Worm (Caenorhabditis elegans) whole organism, mixed stage, embryonic: ENCODE measurements around the gene dct-6.
A peak's percentile ranks its signal among the peaks of the same experiment; 100 is the strongest.

Experiments used
- M03D4.4 ChIP-seq: sonication (generic microtip); optimal IDR thresholded peaks from 2 replicates; lab custom pipeline; 2017; ENCODE audit warnings: mild to moderate bottlenecking, missing genetic modification characterization, missing compliant biosample characterization
- bed-3 ChIP-seq: fragments of 200-800 bp; sonication (Bioruptor generic); optimal IDR thresholded peaks from 3 replicates; lab custom pipeline; 2018; ENCODE audit warnings: mild to moderate bottlenecking, missing genetic modification characterization, moderate library complexity, missing compliant biosample characterization
- blmp-1 ChIP-seq: fragments of 150-350 bp; optimal IDR thresholded peaks from 2 replicates; lab custom pipeline; 2014; ENCODE audit warnings: missing biosample characterization, missing genetic modification characterization
- ceh-39 ChIP-seq: fragments of 150-350 bp; optimal IDR thresholded peaks from 2 replicates; lab custom pipeline; 2014; ENCODE audit warnings: missing biosample characterization, missing genetic modification characterization
- ceh-43 ChIP-seq: fragments of 200-800 bp; sonication (Bioruptor generic); optimal IDR thresholded peaks from 2 replicates; lab custom pipeline; 2018; ENCODE audit warnings: mild to moderate bottlenecking, missing genetic modification characterization, moderate library complexity, missing compliant biosample characterization
- ceh-83 ChIP-seq: fragments of 200-800 bp; sonication (Bioruptor generic); optimal IDR thresholded peaks from 2 replicates; lab custom pipeline; 2018; ENCODE audit warnings: mild to moderate bottlenecking, missing genetic modification characterization, missing compliant biosample characterization
- ces-1 ChIP-seq: fragments of 150-350 bp; optimal IDR thresholded peaks from 2 replicates; lab custom pipeline; 2014; ENCODE audit warnings: missing biosample characterization, missing genetic modification reagents, missing genetic modification characterization
- cnd-1 ChIP-seq: fragments of 200-800 bp; sonication (Bioruptor generic); optimal IDR thresholded peaks from 2 replicates; lab custom pipeline; 2018; ENCODE audit warnings: mild to moderate bottlenecking, missing genetic modification characterization, missing compliant biosample characterization
- elt-3 ChIP-seq: fragments of 150-350 bp; optimal IDR thresholded peaks from 2 replicates; lab custom pipeline; 2014; ENCODE audit warnings: missing biosample characterization, missing genetic modification characterization
- ham-2 ChIP-seq: fragments of 200-800 bp; sonication (Bioruptor generic); optimal IDR thresholded peaks from 2 replicates; lab custom pipeline; 2018; ENCODE audit warnings: mild to moderate bottlenecking, missing genetic modification characterization, missing compliant biosample characterization
- hlh-1 ChIP-seq: fragments of 150-350 bp; optimal IDR thresholded peaks from 2 replicates; lab custom pipeline; 2014; ENCODE audit warnings: missing biosample characterization, missing genetic modification reagents, missing genetic modification characterization
- lin-13 ChIP-seq: fragments of 150-350 bp; optimal IDR thresholded peaks from 2 replicates; lab custom pipeline; 2014; ENCODE audit warnings: missing biosample characterization, missing genetic modification characterization
- lin-32 ChIP-seq: fragments of 200-800 bp; sonication (Bioruptor generic); optimal IDR thresholded peaks from 2 replicates; lab custom pipeline; 2018; ENCODE audit warnings: mild to moderate bottlenecking, missing genetic modification characterization, missing compliant biosample characterization
- lsy-2 ChIP-seq: fragments of 150-350 bp; optimal IDR thresholded peaks from 2 replicates; lab custom pipeline; 2014; ENCODE audit warnings: missing biosample characterization, missing genetic modification characterization
- mab-5 ChIP-seq: fragments of 150-350 bp; optimal IDR thresholded peaks from 2 replicates; lab custom pipeline; 2014; ENCODE audit warnings: missing biosample characterization, missing genetic modification characterization
- mep-1 ChIP-seq: fragments of 150-350 bp; optimal IDR thresholded peaks from 2 replicates; lab custom pipeline; 2017; ENCODE audit warnings: missing biosample characterization, missing genetic modification reagents, missing genetic modification characterization, inconsistent platforms
- mls-2 ChIP-seq: sonication (generic microtip); optimal IDR thresholded peaks from 2 replicates; lab custom pipeline; 2016; ENCODE audit warnings: mild to moderate bottlenecking, missing genetic modification characterization, moderate library complexity, missing compliant biosample characterization
- nhr-2 ChIP-seq: fragments of 150-350 bp; optimal IDR thresholded peaks from 2 replicates; lab custom pipeline; 2014; ENCODE audit warnings: missing biosample characterization, missing genetic modification characterization
- nhr-237 ChIP-seq: fragments of 150-350 bp; optimal IDR thresholded peaks from 2 replicates; lab custom pipeline; 2014; ENCODE audit warnings: missing biosample characterization, missing genetic modification characterization
- nhr-76 ChIP-seq: sonication (generic microtip); optimal IDR thresholded peaks from 2 replicates; lab custom pipeline; 2017; ENCODE audit warnings: missing biosample characterization, missing genetic modification characterization
- pha-4 ChIP-seq: fragments of 150-350 bp; optimal IDR thresholded peaks from 2 replicates; lab custom pipeline; 2018; ENCODE audit warnings: missing biosample characterization, missing genetic modification reagents, missing genetic modification characterization
- sem-2 ChIP-seq: fragments of 200-800 bp; sonication (Bioruptor generic); optimal IDR thresholded peaks from 2 replicates; lab custom pipeline; 2018; ENCODE audit warnings: mild to moderate bottlenecking, missing genetic modification characterization, missing compliant biosample characterization
- snpc-4 ChIP-seq: fragments of 150-350 bp; optimal IDR thresholded peaks from 2 replicates; lab custom pipeline; 2014; ENCODE audit warnings: missing biosample characterization, missing genetic modification characterization
- sptf-1 ChIP-seq: sonication (generic microtip); optimal IDR thresholded peaks from 2 replicates; lab custom pipeline; 2017; ENCODE audit warnings: mild to moderate bottlenecking, missing genetic modification characterization, moderate library complexity, missing compliant biosample characterization
- tbx-8 ChIP-seq: fragments of 200-800 bp; sonication (Bioruptor generic); optimal IDR thresholded peaks from 2 replicates; lab custom pipeline; 2018; ENCODE audit warnings: mild to moderate bottlenecking, missing genetic modification characterization, moderate library complexity, missing compliant biosample characterization
- unc-120 ChIP-seq: sonication (generic microtip); optimal IDR thresholded peaks from 2 replicates; lab custom pipeline; 2017; ENCODE audit warnings: missing genetic modification characterization, missing compliant biosample characterization; ENCODE audit not compliant: poor library complexity, severe bottlenecking
- unc-62 ChIP-seq: fragments of 150-350 bp; optimal IDR thresholded peaks from 2 replicates; lab custom pipeline; 2014; ENCODE audit warnings: missing biosample characterization, missing genetic modification reagents, missing genetic modification characterization
- zip-8 ChIP-seq: fragments of 150-350 bp; optimal IDR thresholded peaks from 2 replicates; lab custom pipeline; 2014; ENCODE audit warnings: missing biosample characterization, missing genetic modification characterization
- ztf-11 ChIP-seq: fragments of 150-350 bp; optimal IDR thresholded peaks from 2 replicates; lab custom pipeline; 2014; ENCODE audit warnings: missing biosample characterization, missing genetic modification characterization

Gene dct-6

ce11 chrIII:5958172-5958886 lies 7.9 kb upstream of the dct-6 start, which contains the start of the genes nono-1 and nop-1:
TSS of gene nono-1 (minus strand) at chrIII:5958246.
TSS of gene nop-1 (plus strand) at chrIII:5958722.
- TF ChIP-seq blmp-1 (no peak), elt-3 (tag; lab: Kevin White, UChicago) (no peak), ces-1 (GFP tag; lab: Kevin White, UChicago) (peak; percentile 9), mep-1 (peak; percentile 10), ham-2 (GFP tag; lab: Kevin White, UChicago) (no peak), mab-5 (no peak), lin-32 (GFP tag; lab: Kevin White, UChicago) (no peak), unc-62 (GFP tag; lab: Kevin White, UChicago) (no peak), pha-4 (tag; lab: Kevin White, UChicago) (no peak), ceh-43 (GFP tag; lab: Kevin White, UChicago) (no peak), ceh-39 (tag; lab: Kevin White, UChicago) (peak; percentile 100), nhr-237 (no peak), nhr-76 (tag; lab: Kevin White, UChicago) (no peak), snpc-4 (tag; lab: Kevin White, UChicago) (no peak), cnd-1 (no peak), bed-3 (GFP tag; lab: Kevin White, UChicago) (no peak), mls-2 (tag; lab: Kevin White, UChicago) (peak; percentile 22), lsy-2 (tag; lab: Kevin White, UChicago) (no peak), tbx-8 (GFP tag; lab: Kevin White, UChicago) (no peak), nhr-2 (tag; lab: Kevin White, UChicago) (no peak)

- TF ChIP-seq mep-1 (no peak), nhr-76 (tag; lab: Kevin White, UChicago) (no peak), ceh-39 (tag; lab: Kevin White, UChicago) (peak; percentile 63), sem-2 (GFP tag; lab: Kevin White, UChicago) (no peak), lin-32 (GFP tag; lab: Kevin White, UChicago) (no peak), cnd-1 (no peak), M03D4.4 (tag; lab: Kevin White, UChicago) (no peak), unc-120 (no peak), zip-8 (tag; lab: Kevin White, UChicago) (no peak), ham-2 (GFP tag; lab: Kevin White, UChicago) (peak; percentile 49), pha-4 (tag; lab: Kevin White, UChicago) (no peak)
These were observed 7.2 kb upstream of the dct-6 start for ce11 chrIII:5959049-5959448.

- TF ChIP-seq lsy-2 (tag; lab: Kevin White, UChicago) (no peak), mab-5 (no peak), ceh-83 (no peak), unc-62 (GFP tag; lab: Kevin White, UChicago) (no peak), bed-3 (GFP tag; lab: Kevin White, UChicago) (no peak), mls-2 (tag; lab: Kevin White, UChicago) (no peak), tbx-8 (GFP tag; lab: Kevin White, UChicago) (no peak), nhr-2 (tag; lab: Kevin White, UChicago) (no peak), hlh-1 (tag; lab: Kevin White, UChicago) (no peak), lin-13 (no peak), ztf-11 (tag; lab: Kevin White, UChicago) (no peak), ham-2 (GFP tag; lab: Kevin White, UChicago) (no peak), ces-1 (GFP tag; lab: Kevin White, UChicago) (no peak), ceh-43 (GFP tag; lab: Kevin White, UChicago) (no peak)
- TF ChIP-seq, all 35 proteins: peak for 0
These were observed 4.7 kb upstream of the dct-6 start for ce11 chrIII:5961560-5961959.

ce11 chrIII:5964058-5964632 lies 2.1 kb upstream of the dct-6 start:
- TF ChIP-seq sptf-1 (tag; lab: Kevin White, UChicago) (no peak), mls-2 (tag; lab: Kevin White, UChicago) (no peak), ham-2 (GFP tag; lab: Kevin White, UChicago) (no peak), mab-5 (no peak)

DNA sequence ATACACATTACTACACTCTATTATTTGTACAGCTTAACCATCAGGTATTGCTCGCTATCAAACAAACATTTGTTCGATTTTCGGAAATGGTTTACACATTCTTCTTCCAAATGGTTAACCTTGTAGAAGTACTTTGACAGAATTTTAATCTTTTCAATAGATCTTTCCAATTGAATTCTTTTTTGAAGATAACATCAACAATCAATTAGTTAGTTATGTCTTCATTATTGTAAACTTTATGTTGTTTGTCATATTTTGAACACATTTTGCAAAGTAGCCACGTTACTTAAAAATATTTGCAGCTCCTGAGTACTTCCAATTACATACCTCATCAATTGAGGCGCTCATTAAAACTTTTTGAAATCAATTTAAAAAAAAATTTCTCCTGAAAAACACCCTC lies 845 bp upstream of the dct-6 start:
- no peak for TF ChIP-seq blmp-1
- no peak for TF ChIP-seq sem-2 (GFP tag; lab: Kevin White, UChicago)
